Worm (Caenorhabditis elegans) whole organism, L4 larva: ENCODE measurements around the gene lgc-20.

ENCODE experiments used
- F37D6.2 ChIP-seq: sonication (generic microtip); optimal IDR thresholded peaks from 2 replicates; lab custom pipeline; 2016; ENCODE audit warnings: mild to moderate bottlenecking, missing genetic modification characterization, missing compliant biosample characterization
- T26A8.4 ChIP-seq: fragments of 200-800 bp; sonication (Bioruptor generic); IDR thresholded peaks from 2 replicates; pipeline ENCODE4 v1.3.6; 2022; ENCODE audit warnings: missing genetic modification characterization, missing compliant biosample characterization
- Y105C5A.15 ChIP-seq: fragments of 200-800 bp; sonication (Bioruptor generic); IDR thresholded peaks from 2 replicates; pipeline ENCODE4 v1.3.6; 2022; ENCODE audit warnings: missing genetic modification characterization, missing compliant biosample characterization
- Y5F2A.4 ChIP-seq: fragments of 200-800 bp; sonication (Bioruptor generic); optimal IDR thresholded peaks from 2 replicates; lab custom pipeline; 2018; ENCODE audit warnings: mild to moderate bottlenecking, missing genetic modification characterization, missing compliant biosample characterization
- aly-2 ChIP-seq: sonication (generic microtip); optimal IDR thresholded peaks from 2 replicates; lab custom pipeline; 2018; ENCODE audit warnings: missing biosample characterization, missing genetic modification characterization
- attf-4 ChIP-seq: sonication (generic microtip); optimal IDR thresholded peaks from 3 replicates; lab custom pipeline; 2017; ENCODE audit warnings: missing biosample characterization, missing genetic modification characterization
- ceh-32 ChIP-seq: sonication (generic microtip); optimal IDR thresholded peaks from 2 replicates; lab custom pipeline; 2016; ENCODE audit warnings: mild to moderate bottlenecking, missing genetic modification characterization, missing compliant biosample characterization; ENCODE audit not compliant: poor library complexity
- cey-2 ChIP-seq: sonication (generic microtip); optimal IDR thresholded peaks from 3 replicates; lab custom pipeline; 2017; ENCODE audit warnings: missing genetic modification characterization, mild to moderate bottlenecking, missing compliant biosample characterization, antibody characterized with exemption, borderline replicate concordance; ENCODE audit not compliant: insufficient read depth
- ctbp-1 ChIP-seq: fragments of 200-800 bp; sonication (Bioruptor generic); IDR thresholded peaks from 2 replicates; pipeline ENCODE4 v1.3.6; 2022; ENCODE audit warnings: missing genetic modification reagents, missing genetic modification characterization, missing compliant biosample characterization
- dmd-8 ChIP-seq: fragments of 200-800 bp; sonication (Bioruptor generic); IDR thresholded peaks from 2 replicates; pipeline ENCODE4 v1.3.6; 2022; ENCODE audit warnings: missing genetic modification characterization, missing compliant biosample characterization
- dpl-1 ChIP-seq: fragments of 150-350 bp; optimal IDR thresholded peaks from 2 replicates; lab custom pipeline; 2014; ENCODE audit warnings: missing biosample characterization, missing genetic modification reagents, missing genetic modification characterization
- egl-27 ChIP-seq: sonication (generic microtip); optimal IDR thresholded peaks from 3 replicates; lab custom pipeline; 2017; ENCODE audit warnings: missing biosample characterization, missing genetic modification reagents, missing genetic modification characterization
- fos-1 ChIP-seq: fragments of 150-350 bp; optimal IDR thresholded peaks from 2 replicates; lab custom pipeline; 2014; ENCODE audit warnings: missing biosample characterization, missing genetic modification characterization
- gei-8 ChIP-seq: fragments of 200-800 bp; sonication (Bioruptor generic); optimal IDR thresholded peaks from 2 replicates; lab custom pipeline; 2018; ENCODE audit warnings: mild to moderate bottlenecking, missing genetic modification characterization, missing compliant biosample characterization
- hif-1 ChIP-seq, 2 experiments: sonication (generic microtip); optimal IDR thresholded peaks; 2 replicates each; lab custom pipeline; 2016 to 2017; ENCODE audit warnings: missing compliant biosample characterization in 2 of 2, missing genetic modification characterization in 2 of 2, missing genetic modification reagents in 2 of 2, missing genotype in 2 of 2, mild to moderate bottlenecking in 1 of 2
- hlh-30 ChIP-seq: sonication (generic microtip); optimal IDR thresholded peaks from 2 replicates; lab custom pipeline; 2017; ENCODE audit warnings: antibody characterized with exemption, mild to moderate bottlenecking, missing genetic modification characterization, missing compliant biosample characterization; ENCODE audit not compliant: insufficient read depth
- hmg-1.1 ChIP-seq: fragments of 200-800 bp; sonication (Bioruptor generic); IDR thresholded peaks from 2 replicates; pipeline ENCODE4 v1.3.6; 2022; ENCODE audit warnings: missing genetic modification reagents, missing genetic modification characterization, missing compliant biosample characterization
- lim-7 ChIP-seq: fragments of 200-800 bp; sonication (Bioruptor generic); IDR thresholded peaks from 2 replicates; pipeline ENCODE4 v1.3.6; 2022; ENCODE audit warnings: missing genetic modification characterization, missing compliant biosample characterization
- lin-1 ChIP-seq: fragments of 200-800 bp; sonication (Bioruptor generic); IDR thresholded peaks from 2 replicates; pipeline ENCODE4 v1.3.6; 2022; ENCODE audit warnings: missing genetic modification reagents, missing genetic modification characterization, missing compliant biosample characterization
- lin-15B ChIP-seq: fragments of 150-350 bp; sonication (generic microtip); optimal IDR thresholded peaks from 3 replicates; lab custom pipeline; 2014; ENCODE audit warnings: missing biosample characterization, missing genetic modification characterization
- lin-38 ChIP-seq: fragments of 200-800 bp; sonication (Bioruptor generic); IDR thresholded peaks from 2 replicates; pipeline ENCODE4 v1.3.6; 2022; ENCODE audit warnings: missing genetic modification reagents, missing genetic modification characterization, missing compliant biosample characterization
- mdt-29 ChIP-seq: fragments of 200-800 bp; sonication (Bioruptor generic); IDR thresholded peaks from 2 replicates; pipeline ENCODE4 v1.3.6; 2022; ENCODE audit warnings: missing genetic modification reagents, missing genetic modification characterization, missing compliant biosample characterization
- mes-2 ChIP-seq: sonication (generic microtip); optimal IDR thresholded peaks from 2 replicates; lab custom pipeline; 2016; ENCODE audit warnings: missing genotype, mild to moderate bottlenecking, missing genetic modification characterization, missing compliant biosample characterization; ENCODE audit not compliant: poor library complexity, severe bottlenecking
- mxl-2 ChIP-seq: fragments of 200-800 bp; sonication (Bioruptor generic); conservative IDR thresholded peaks from 2 replicates; pipeline ENCODE4 v1.3.6; 2022; ENCODE audit warnings: missing genetic modification reagents, missing genetic modification characterization, missing compliant biosample characterization
- mxl-3 ChIP-seq: fragments of 200-800 bp; sonication (Bioruptor generic); optimal IDR thresholded peaks from 2 replicates; lab custom pipeline; 2018; ENCODE audit warnings: mild to moderate bottlenecking, missing genetic modification characterization, missing compliant biosample characterization
- nhr-10 ChIP-seq: fragments of 150-350 bp; optimal IDR thresholded peaks from 2 replicates; lab custom pipeline; 2014; ENCODE audit warnings: missing biosample characterization, missing genetic modification characterization
- nhr-102 ChIP-seq: sonication (generic microtip); optimal IDR thresholded peaks from 2 replicates; lab custom pipeline; 2016; ENCODE audit warnings: mild to moderate bottlenecking, missing genetic modification characterization, moderate library complexity, missing compliant biosample characterization
- nhr-11 ChIP-seq: fragments of 150-350 bp; optimal IDR thresholded peaks from 2 replicates; lab custom pipeline; 2014; ENCODE audit warnings: missing biosample characterization, missing genetic modification characterization
- nhr-25 ChIP-seq: sonication (generic microtip); optimal IDR thresholded peaks from 2 replicates; lab custom pipeline; 2017; ENCODE audit warnings: missing genetic modification characterization, mild to moderate bottlenecking, missing compliant biosample characterization, antibody characterized with exemption, moderate library complexity, borderline replicate concordance; ENCODE audit not compliant: insufficient read depth
- nhr-28 ChIP-seq: fragments of 150-350 bp; optimal IDR thresholded peaks from 2 replicates; lab custom pipeline; 2014; ENCODE audit warnings: missing biosample characterization, missing genetic modification characterization
- nhr-41 ChIP-seq: fragments of 200-800 bp; sonication (Bioruptor generic); IDR thresholded peaks from 2 replicates; pipeline ENCODE4 v1.3.6; 2022; ENCODE audit warnings: missing genetic modification reagents, missing genetic modification characterization, missing compliant biosample characterization
- pha-4 ChIP-seq, 2 experiments: fragments of 150-350 bp in 1 of 2; fragments of 200-800 bp in 1 of 2; sonication (Bioruptor generic) in 1 of 2; IDR thresholded peaks in 1 of 2; optimal IDR thresholded peaks in 1 of 2; 2 replicates each; pipeline versions ENCODE4 v1.3.6 to Lab custom; 2014 to 2022; ENCODE audit warnings: missing genetic modification characterization in 2 of 2, missing genetic modification reagents in 2 of 2, missing biosample characterization in 1 of 2, missing compliant biosample characterization in 1 of 2
- php-3 ChIP-seq: fragments of 200-800 bp; sonication (Bioruptor generic); IDR thresholded peaks from 2 replicates; pipeline ENCODE4 v1.3.6; 2022; ENCODE audit warnings: missing genetic modification reagents, missing genetic modification characterization, missing compliant biosample characterization
- skn-1 ChIP-seq: fragments of 150-350 bp; optimal IDR thresholded peaks from 2 replicates; lab custom pipeline; 2014; ENCODE audit warnings: missing biosample characterization, missing genetic modification characterization
- snpc-1.2 ChIP-seq: fragments of 200-800 bp; sonication (Bioruptor generic); IDR thresholded peaks from 2 replicates; pipeline ENCODE4 v1.3.6; 2022; ENCODE audit warnings: missing genetic modification reagents, missing genetic modification characterization, missing compliant biosample characterization
- spr-1 ChIP-seq: sonication (generic microtip); optimal IDR thresholded peaks from 2 replicates; lab custom pipeline; 2016; ENCODE audit warnings: mild to moderate bottlenecking, missing genetic modification characterization, missing compliant biosample characterization
- unc-62 ChIP-seq, 3 experiments: fragments of 150-350 bp in 1 of 3; sonication (generic microtip); optimal IDR thresholded peaks in 2 of 3; peaks in 1 of 3; 1 replicate in 1 of 3; 2 replicates in 2 of 3; lab custom pipeline; 2014 to 2017; ENCODE audit warnings: missing biosample characterization in 3 of 3, missing genetic modification characterization in 3 of 3, missing genetic modification reagents in 3 of 3, missing genotype in 1 of 3
- zfp-2 ChIP-seq: sonication (generic microtip); optimal IDR thresholded peaks from 2 replicates; lab custom pipeline; 2016; ENCODE audit warnings: mild to moderate bottlenecking, missing genetic modification characterization, missing compliant biosample characterization
- zfp-3 ChIP-seq: fragments of 200-800 bp; sonication (Bioruptor generic); conservative IDR thresholded peaks from 2 replicates; pipeline ENCODE4 v1.3.6; 2022; ENCODE audit warnings: missing genetic modification reagents, missing genetic modification characterization, missing compliant biosample characterization
- ztf-7 ChIP-seq: fragments of 150-350 bp; optimal IDR thresholded peaks from 2 replicates; lab custom pipeline; 2014; ENCODE audit warnings: missing biosample characterization, missing genetic modification characterization

The lgc-20 gene

DNA sequence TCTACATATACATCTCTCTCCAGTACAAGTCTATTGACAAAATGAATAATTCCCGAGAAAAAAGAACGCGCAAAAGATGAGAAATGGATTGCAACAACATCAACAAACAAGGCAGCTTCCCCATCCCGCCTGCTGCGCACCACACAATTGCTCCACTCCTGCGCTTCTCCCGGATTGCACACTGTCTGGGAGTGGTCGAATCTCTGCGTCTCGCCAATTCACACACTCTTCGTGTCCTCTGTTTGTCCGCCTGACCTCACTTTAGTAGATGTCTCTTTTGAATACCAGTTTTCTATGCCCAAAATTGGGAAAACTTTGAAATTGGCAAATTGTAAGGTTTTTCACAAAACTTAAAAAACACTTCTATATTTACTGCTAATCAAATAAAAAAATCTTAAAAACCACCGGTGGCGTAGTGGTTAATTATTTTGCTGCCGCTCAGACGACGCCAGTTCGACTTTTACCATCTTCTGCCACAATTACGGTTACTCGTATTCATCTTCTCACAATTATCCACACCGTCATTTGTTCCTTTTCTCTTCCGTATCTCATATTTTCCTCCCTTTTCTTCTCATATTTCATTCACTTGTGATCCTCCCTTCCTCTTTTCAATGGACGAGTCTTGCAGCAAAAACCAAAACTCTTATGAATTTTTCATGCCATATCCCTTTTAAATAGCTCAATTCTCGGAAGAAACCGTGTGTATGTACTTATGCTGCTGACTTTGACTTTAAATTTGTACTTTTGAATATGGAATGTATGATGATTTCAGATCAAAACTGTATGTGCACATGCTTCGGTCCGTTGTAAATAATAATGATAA lies 37.6 kb downstream of the lgc-20 start, which contains the start of gene rsf-1 (continued):
- TF ChIP-seq dmd-8 (GFP tag; lab: Robert Waterston, UW) = no peak
- no peak for TF ChIP-seq Y5F2A.4 (GFP tag; lab: Kevin White, UChicago)
- TF ChIP-seq gei-8 (GFP tag; lab: Kevin White, UChicago) = no peak
- TF ChIP-seq aly-2 (tag; lab: Kevin White, UChicago) = no peak
- TF ChIP-seq lin-1 (GFP tag; lab: Robert Waterston, UW) = no peak
- TF ChIP-seq, all 104 proteins: peak for 14

DNA sequence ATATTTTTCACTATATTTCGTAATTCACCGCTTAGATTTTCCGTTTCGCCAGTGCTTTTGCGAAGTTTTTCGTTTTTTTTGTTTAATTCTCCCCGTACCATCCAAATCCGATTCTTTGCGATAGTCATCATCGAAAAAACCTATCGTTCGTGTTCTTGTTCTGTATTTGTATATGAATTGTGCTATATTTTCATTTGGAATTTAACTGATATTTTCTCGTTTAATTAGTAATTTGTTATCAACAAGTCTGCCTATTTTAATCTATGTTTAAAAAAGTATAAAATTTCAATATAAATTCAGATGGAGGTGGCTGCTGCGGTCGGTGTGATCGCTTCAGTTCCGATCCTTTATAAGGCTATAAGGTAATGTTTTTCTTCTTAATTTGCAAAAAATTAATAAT lies 40.8 kb downstream of the lgc-20 start, which contains the start of gene samp-1:
samp-1 (plus strand) TSS at position 301 of the 400 bp plus-strand sequence.
- no peak for TF ChIP-seq php-3 (GFP tag; lab: Robert Waterston, UW)
- peak; percentile 37; the same call in 1 of the 2 replicates for TF ChIP-seq lin-38 (GFP tag; lab: Robert Waterston, UW)
- peak in 1 of 2 experiments; percentile 78 for TF ChIP-seq unc-62 (GFP tag; optimal IDR thresholded peaks at IDR 0.05 in 1 of 2; lab: Kevin White, UChicago)
- no peak for TF ChIP-seq unc-62 (tag; optimal IDR thresholded peaks at IDR 0.05; lab: Kevin White, UChicago)
- peak; percentile 21; the same call in 1 of the 2 replicates for TF ChIP-seq pha-4 (GFP tag; IDR thresholded peaks at IDR 0.05; lab: Robert Waterston, UW)
- no peak for TF ChIP-seq pha-4 (tag; optimal IDR thresholded peaks at IDR 0.05; lab: Kevin White, UChicago)

DNA sequence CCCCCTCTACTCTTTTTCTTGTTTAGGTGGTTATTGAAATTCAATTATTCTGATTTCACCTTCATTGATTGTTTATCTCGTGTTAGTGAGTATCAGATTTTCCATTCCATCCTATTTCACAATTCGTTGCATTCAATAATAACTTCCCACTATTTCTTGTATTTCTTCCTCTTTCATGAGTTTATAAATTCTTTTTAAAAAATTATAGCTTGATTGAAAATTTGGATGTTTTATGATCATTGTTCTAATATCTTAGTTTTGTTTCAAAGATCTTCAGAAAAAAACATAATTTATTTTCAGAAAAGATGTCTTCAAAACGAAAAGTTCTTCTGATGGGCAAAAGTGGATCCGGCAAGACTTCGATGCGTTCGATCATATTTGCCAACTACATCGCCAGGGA lies 42.4 kb downstream of the lgc-20 start, which contains the start of gene raga-1:
raga-1 (plus strand) TSS at position 301 of the 400 bp plus-strand sequence.
- TF ChIP-seq Y105C5A.15 (GFP tag; lab: Robert Waterston, UW) (no peak), hlh-30 (tag; lab: Kevin White, UChicago) (no peak), ctbp-1 (GFP tag; lab: Robert Waterston, UW) (no peak), T26A8.4 (GFP tag; lab: Robert Waterston, UW) (no peak), mxl-3 (no peak), ztf-7 (tag; lab: Kevin White, UChicago) (no peak), ceh-32 (tag; lab: Kevin White, UChicago) (no peak), hif-1 (tag; optimal IDR thresholded peaks at IDR 0.05; lab: Kevin White, UChicago) (no peak), gei-8 (GFP tag; lab: Kevin White, UChicago) (no peak), F37D6.2 (tag; lab: Kevin White, UChicago) (no peak), nhr-102 (no peak), fos-1 (no peak), lin-15B (tag; lab: Kevin White, UChicago) (no peak), hmg-1.1 (no peak), nhr-11 (no peak), lim-7 (GFP tag; lab: Robert Waterston, UW) (no peak), attf-4 (tag; lab: Kevin White, UChicago) (no peak), nhr-28 (tag; lab: Kevin White, UChicago) (no peak), snpc-1.2 (GFP tag; lab: Robert Waterston, UW) (no peak), dpl-1 (no peak)
- TF ChIP-seq, all 104 proteins: peak for 0

DNA sequence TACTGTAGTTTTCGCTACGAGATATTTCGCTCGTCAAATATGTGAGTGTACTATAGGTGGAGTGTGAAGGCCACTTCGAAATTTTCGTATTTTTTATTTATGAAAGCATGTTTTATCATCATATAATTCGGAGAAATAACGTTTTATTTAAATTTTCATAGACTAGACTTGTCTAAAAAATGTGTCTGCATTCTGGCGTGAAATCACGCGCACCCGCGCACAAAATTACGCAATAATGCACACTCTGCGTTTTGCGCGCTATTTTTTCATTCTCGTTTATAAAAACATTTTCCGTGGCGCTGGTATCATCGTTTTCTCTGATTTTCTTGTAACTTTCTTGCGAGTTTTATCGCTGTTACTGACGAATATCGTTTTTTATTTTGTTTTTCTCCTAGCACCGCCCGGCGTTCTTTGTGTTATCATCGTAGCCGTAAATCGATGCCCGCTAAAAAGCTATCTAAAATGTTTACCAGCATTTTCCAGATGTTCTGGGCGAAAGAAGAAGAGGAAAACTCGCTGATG lies 46.1 kb downstream of the lgc-20 start, which contains the start of gene saps-1:
saps-1 (plus strand) TSS at position 472 of the 522 bp plus-strand sequence.
- no peak for TF ChIP-seq egl-27 (tag; lab: Kevin White, UChicago)
- TF ChIP-seq gei-8 (GFP tag; lab: Kevin White, UChicago) = no peak
- no peak for TF ChIP-seq zfp-2
- TF ChIP-seq zfp-3 = no peak
- TF ChIP-seq Y105C5A.15 (GFP tag; lab: Robert Waterston, UW) = no peak
- 0 out of 2 replicates have a peak, but pooled peaks have one; percentile 46 for TF ChIP-seq hmg-1.1
- TF ChIP-seq nhr-10 (tag; lab: Kevin White, UChicago) = no peak
- no peak for TF ChIP-seq cey-2 (tag; lab: Kevin White, UChicago)
- TF ChIP-seq mdt-29 (GFP tag; lab: Robert Waterston, UW) = no peak
- no peak for TF ChIP-seq skn-1
- no peak for TF ChIP-seq pha-4 (GFP tag; IDR thresholded peaks at IDR 0.05; lab: Robert Waterston, UW)
- no peak for TF ChIP-seq pha-4 (tag; optimal IDR thresholded peaks at IDR 0.05; lab: Kevin White, UChicago)
- no peak for TF ChIP-seq ztf-7 (tag; lab: Kevin White, UChicago)
- no peak for TF ChIP-seq lin-1 (GFP tag; lab: Robert Waterston, UW)
- TF ChIP-seq mxl-2 (GFP tag; lab: Robert Waterston, UW) = no peak
- peak; percentile 65 for TF ChIP-seq mes-2 (tag; lab: Kevin White, UChicago)
- no peak for TF ChIP-seq nhr-25 (tag; lab: Kevin White, UChicago)
- TF ChIP-seq spr-1 = no peak
- TF ChIP-seq nhr-41 = no peak
